Fruit fly (Drosophila melanogaster) S2 (cell line): ENCODE data around the gene CG5397.

Experiments
- CG8478 ChIP-seq: fragments of >200 bp; optimal IDR thresholded peaks from 2 replicates; lab custom pipeline; 2018
- CTCF ChIP-seq, 2 experiments: fragments of >200 bp; optimal IDR thresholded peaks; 2 replicates each; lab custom pipeline; 2018

- no peak for TF ChIP-seq CTCF (optimal IDR thresholded peaks at IDR 0.05; lab: Kevin White, UChicago)
- no peak for TF ChIP-seq CG8478 (lab: Kevin White, UChicago)
Measured at dm6 chr2L:1239736-1240135, at the start of gene CG5397.
